Fruit fly (Drosophila melanogaster) whole organism, embryonic: ENCODE measurements around the gene CG13694.

Experiments used
- B-H2 ChIP-seq: fragments of 200-800 bp; sonication (Bioruptor generic); optimal IDR thresholded peaks from 2 replicates; lab custom pipeline; 2018; ENCODE audit warnings: missing biosample characterization, mild to moderate bottlenecking, missing genetic modification characterization
- CG10321 ChIP-seq: fragments of 200-800 bp; sonication (Bioruptor generic); IDR thresholded peaks from 2 replicates; pipeline ENCODE4 v1.3.6; 2022; ENCODE audit warnings: missing biosample characterization, missing genetic modification characterization
- CG10366 ChIP-seq: fragments of 200-800 bp; sonication (Bioruptor generic); IDR thresholded peaks from 2 replicates; pipeline ENCODE4 v1.3.6; 2022; ENCODE audit warnings: missing biosample characterization, missing genetic modification characterization
- CG10431 ChIP-seq: fragments of 200-800 bp; sonication (Bioruptor generic); optimal IDR thresholded peaks from 3 replicates; lab custom pipeline; 2018; ENCODE audit warnings: missing biosample characterization, mild to moderate bottlenecking, missing genetic modification characterization
- CG10654 ChIP-seq: fragments of 200-800 bp; sonication (Bioruptor generic); optimal IDR thresholded peaks from 2 replicates; lab custom pipeline; 2016; ENCODE audit warnings: missing biosample characterization, missing genetic modification characterization
- CG12659 ChIP-seq: fragments of 200-800 bp; sonication (Bioruptor generic); optimal IDR thresholded peaks from 3 replicates; lab custom pipeline; 2017; ENCODE audit warnings: mild to moderate bottlenecking, missing biosample characterization, missing genetic modification reagents, missing genetic modification characterization
- CG1647 ChIP-seq: fragments of 200-800 bp; sonication (Bioruptor generic); optimal IDR thresholded peaks from 3 replicates; lab custom pipeline; 2016; ENCODE audit warnings: missing biosample characterization, missing genetic modification characterization
- CG17385 ChIP-seq: fragments of 200-800 bp; sonication (Bioruptor generic); optimal IDR thresholded peaks from 3 replicates; lab custom pipeline; 2018; ENCODE audit warnings: missing biosample characterization, mild to moderate bottlenecking, missing genetic modification characterization
- CG18262 ChIP-seq: fragments of 200-800 bp; optimal IDR thresholded peaks from 3 replicates; lab custom pipeline; 2019; ENCODE audit warnings: missing biosample characterization, mild to moderate bottlenecking, missing genetic modification characterization, moderate library complexity
- CG2678 ChIP-seq: fragments of 200-800 bp; sonication (Bioruptor generic); optimal IDR thresholded peaks from 3 replicates; lab custom pipeline; 2019; ENCODE audit warnings: missing biosample characterization, mild to moderate bottlenecking, missing genetic modification characterization, moderate library complexity
- CG32772 ChIP-seq: fragments of 200-800 bp; sonication (Bioruptor generic); IDR thresholded peaks from 2 replicates; pipeline ENCODE4 v1.3.6; 2022; ENCODE audit warnings: missing biosample characterization, missing genetic modification characterization
- CG6765 ChIP-seq: fragments of 200-800 bp; sonication (Bioruptor generic); optimal IDR thresholded peaks from 3 replicates; lab custom pipeline; 2017; ENCODE audit warnings: missing biosample characterization, mild to moderate bottlenecking, missing genetic modification characterization
- CG6791 ChIP-seq: fragments of 200-800 bp; sonication (Bioruptor generic); IDR thresholded peaks from 3 replicates; pipeline ENCODE4 v1.3.6; 2022; ENCODE audit warnings: missing biosample characterization, missing genetic modification characterization; ENCODE audit not compliant: partially characterized antibody
- CG6813 ChIP-seq: fragments of 200-800 bp; sonication (Bioruptor generic); optimal IDR thresholded peaks from 2 replicates; lab custom pipeline; 2017; ENCODE audit warnings: missing biosample characterization, missing genetic modification characterization, mild to moderate bottlenecking, moderate library complexity, missing genetic modification reagents
- CG7839 ChIP-seq: fragments of 200-800 bp; sonication (Bioruptor generic); optimal IDR thresholded peaks from 3 replicates; lab custom pipeline; 2018; ENCODE audit warnings: missing biosample characterization, mild to moderate bottlenecking, missing genetic modification characterization, moderate library complexity
- CG8281 ChIP-seq: fragments of 200-800 bp; sonication (Bioruptor generic); optimal IDR thresholded peaks from 2 replicates; lab custom pipeline; 2018; ENCODE audit warnings: missing biosample characterization, mild to moderate bottlenecking, missing genetic modification characterization, moderate library complexity
- CG8765 ChIP-seq: fragments of 200-800 bp; sonication (Bioruptor generic); IDR thresholded peaks from 2 replicates; pipeline ENCODE4 v1.3.6; 2022; ENCODE audit warnings: missing biosample characterization, missing genetic modification characterization
- CG8944 ChIP-seq: fragments of 200-800 bp; sonication (Bioruptor generic); optimal IDR thresholded peaks from 3 replicates; lab custom pipeline; 2016; ENCODE audit warnings: missing biosample characterization, missing genetic modification characterization
- Dip2 ChIP-seq: fragments of 200-800 bp; sonication (Bioruptor generic); IDR thresholded peaks from 2 replicates; pipeline ENCODE4 v1.3.6; 2022; ENCODE audit warnings: missing biosample characterization, missing genetic modification characterization
- Dll ChIP-seq: fragments of 200-800 bp; sonication (Bioruptor generic); IDR thresholded peaks from 4 replicates; pipeline ENCODE4 v1.3.6; 2022; ENCODE audit warnings: missing biosample characterization, missing genetic modification characterization; ENCODE audit not compliant: partially characterized antibody
- Drgx ChIP-seq: fragments of 200-800 bp; sonication (Bioruptor generic); IDR thresholded peaks from 2 replicates; pipeline ENCODE4 v1.3.6; 2022; ENCODE audit warnings: missing biosample characterization, missing genetic modification characterization
- E2f2 ChIP-seq: fragments of 200-800 bp; sonication (Bioruptor generic); IDR thresholded peaks from 2 replicates; pipeline ENCODE4 v1.3.6; 2022; ENCODE audit warnings: missing biosample characterization, missing genetic modification characterization
- ERR ChIP-seq: fragments of 200-800 bp; sonication (Bioruptor generic); optimal IDR thresholded peaks from 2 replicates; lab custom pipeline; 2016; ENCODE audit warnings: missing biosample characterization, missing genetic modification characterization
- Ets97D ChIP-seq: fragments of 200-800 bp; sonication (Bioruptor generic); optimal IDR thresholded peaks from 3 replicates; lab custom pipeline; 2016; ENCODE audit warnings: missing biosample characterization, missing genetic modification characterization
- HLH3B ChIP-seq: fragments of 200-800 bp; sonication (Bioruptor generic); IDR thresholded peaks from 2 replicates; pipeline ENCODE4 v1.3.6; 2022; ENCODE audit warnings: missing biosample characterization, missing genetic modification characterization
- HLH4C ChIP-seq: fragments of 200-800 bp; sonication (Bioruptor generic); IDR thresholded peaks from 3 replicates; pipeline ENCODE4 v1.3.6; 2022; ENCODE audit warnings: missing biosample characterization, missing genetic modification characterization; ENCODE audit not compliant: partially characterized antibody
- HmgZ ChIP-seq: fragments of 200-800 bp; sonication (Bioruptor generic); optimal IDR thresholded peaks from 2 replicates; lab custom pipeline; 2018; ENCODE audit warnings: missing biosample characterization, mild to moderate bottlenecking, missing genetic modification characterization
- Mad ChIP-seq: fragments of 200-800 bp; sonication (Bioruptor generic); optimal IDR thresholded peaks from 2 replicates; lab custom pipeline; 2016; ENCODE audit warnings: missing biosample characterization, missing genetic modification characterization
- Med ChIP-seq: fragments of 200-800 bp; sonication (Bioruptor generic); peaks from one replicate; lab custom pipeline; 2016; ENCODE audit warnings: missing biosample characterization, missing genetic modification characterization, mild to moderate bottlenecking, inconsistent platforms, moderate library complexity
- NFAT ChIP-seq: fragments of 200-800 bp; sonication (Bioruptor generic); IDR thresholded peaks from 2 replicates; pipeline ENCODE4 v1.3.6; 2022; ENCODE audit warnings: missing biosample characterization, missing genetic modification characterization
- Sin3A ChIP-seq: fragments of >200 bp; optimal IDR thresholded peaks from 2 replicates; lab custom pipeline; 2018
- abd-A ChIP-seq: fragments of 200-800 bp; sonication (Bioruptor generic); optimal IDR thresholded peaks from 3 replicates; lab custom pipeline; 2019; ENCODE audit warnings: missing biosample characterization, mild to moderate bottlenecking, missing genetic modification characterization, moderate library complexity
- corto ChIP-seq: fragments of 200-800 bp; sonication (Bioruptor generic); optimal IDR thresholded peaks from 2 replicates; lab custom pipeline; 2016; ENCODE audit warnings: missing biosample characterization, mild to moderate bottlenecking, missing genetic modification characterization, moderate library complexity
- danr ChIP-seq: fragments of 200-800 bp; sonication (Bioruptor generic); IDR thresholded peaks from 2 replicates; pipeline ENCODE4 v1.3.6; 2022; ENCODE audit warnings: missing biosample characterization, missing genetic modification characterization
- ftz-f1 ChIP-seq: fragments of 200-800 bp; sonication (Bioruptor generic); optimal IDR thresholded peaks from 2 replicates; lab custom pipeline; 2016; ENCODE audit warnings: missing biosample characterization, missing genetic modification characterization
- gcm ChIP-seq: fragments of 200-800 bp; sonication (Bioruptor generic); optimal IDR thresholded peaks from 2 replicates; lab custom pipeline; 2019; ENCODE audit warnings: missing biosample characterization, mild to moderate bottlenecking, missing genetic modification characterization, moderate library complexity
- insv ChIP-seq, 2 experiments: fragments of 200-800 bp; sonication (Bioruptor generic); optimal IDR thresholded peaks; 3 replicates each; lab custom pipeline; 2016 to 2018; ENCODE audit warnings: missing biosample characterization in 2 of 2, missing genetic modification characterization in 2 of 2
- kah ChIP-seq: fragments of 200-800 bp; sonication (Bioruptor generic); optimal IDR thresholded peaks from 2 replicates; lab custom pipeline; 2018; ENCODE audit warnings: missing biosample characterization, mild to moderate bottlenecking, missing genetic modification characterization
- mld ChIP-seq: fragments of 200-800 bp; sonication (Bioruptor generic); IDR thresholded peaks from 3 replicates; pipeline ENCODE4 v1.3.6; 2022; ENCODE audit warnings: missing biosample characterization, missing genetic modification characterization; ENCODE audit not compliant: partially characterized antibody
- nerfin-1 ChIP-seq: fragments of 200-800 bp; sonication (Bioruptor generic); optimal IDR thresholded peaks from 3 replicates; lab custom pipeline; 2019; ENCODE audit warnings: missing biosample characterization, mild to moderate bottlenecking, missing genetic modification characterization, moderate library complexity
- pros ChIP-seq: fragments of 200-800 bp; sonication (Bioruptor generic); optimal IDR thresholded peaks from 3 replicates; lab custom pipeline; 2019; ENCODE audit warnings: missing biosample characterization, mild to moderate bottlenecking, missing genetic modification characterization, moderate library complexity
- pzg ChIP-seq: fragments of 200-800 bp; sonication (Bioruptor generic); optimal IDR thresholded peaks from 3 replicates; lab custom pipeline; 2018; ENCODE audit warnings: missing biosample characterization, mild to moderate bottlenecking, missing genetic modification characterization, moderate library complexity
- row ChIP-seq: fragments of 200-800 bp; sonication (Bioruptor generic); IDR thresholded peaks from 3 replicates; pipeline ENCODE4 v1.3.6; 2022; ENCODE audit warnings: missing biosample characterization, missing genetic modification characterization
- salm ChIP-seq: fragments of 200-800 bp; sonication (Bioruptor generic); optimal IDR thresholded peaks from 2 replicates; lab custom pipeline; 2018; ENCODE audit warnings: missing biosample characterization, mild to moderate bottlenecking, missing genetic modification characterization
- sc ChIP-seq, 3 experiments: fragments of >200 bp in 2 of 3; fragments of 200-800 bp in 1 of 3; sonication (Bioruptor generic) in 1 of 3; optimal IDR thresholded peaks; 2 replicates in 2 of 3; 3 replicates in 1 of 3; lab custom pipeline; 2017; ENCODE audit warnings: mild to moderate bottlenecking in 1 of 3, missing biosample characterization in 1 of 3, missing genetic modification characterization in 1 of 3, missing genetic modification reagents in 1 of 3
- shn ChIP-seq: fragments of 200-800 bp; sonication (Bioruptor generic); optimal IDR thresholded peaks from 3 replicates; lab custom pipeline; 2016; ENCODE audit warnings: missing biosample characterization, missing genetic modification characterization
- sqz ChIP-seq: fragments of 200-800 bp; sonication (Bioruptor generic); optimal IDR thresholded peaks from 3 replicates; lab custom pipeline; 2018; ENCODE audit warnings: missing biosample characterization, mild to moderate bottlenecking, missing genetic modification characterization

CG13694 gene

dm6 chr2L:128977-129941 is 13.0 kb upstream of the CG13694 start (continued):
- peak; percentile 47 for TF ChIP-seq CG6813
- peak; percentile 23; the same call in 1 of the 2 replicates for TF ChIP-seq E2f2 (GFP tag; lab: Robert Waterston, UW)
- no peak for TF ChIP-seq CG10654
- TF ChIP-seq Sin3A (lab: Kevin White, UChicago) = no peak
- peak; percentile 47 for TF ChIP-seq CG6765 (GFP tag; lab: Kevin White, UChicago)
- TF ChIP-seq ERR = peak; percentile 17
- TF ChIP-seq CG10321 (GFP tag; lab: Robert Waterston, UW) = peak; percentile 97
- peak; percentile 95 for TF ChIP-seq NFAT (GFP tag; lab: Robert Waterston, UW)
- TF ChIP-seq HmgZ = peak; percentile 86
- TF ChIP-seq abd-A (tag; lab: Kevin White, UChicago) = peak; percentile 2
- no peak for TF ChIP-seq CG8944
- TF ChIP-seq Drgx (GFP tag; lab: Robert Waterston, UW) = 0 out of 2 replicates have a peak, but pooled peaks have one; percentile 27
- no peak for TF ChIP-seq Ets97D (GFP tag; lab: Kevin White, UChicago)
- TF ChIP-seq sqz (GFP tag; lab: Kevin White, UChicago) = peak; percentile 2
- no peak; the same call in 2 of the 3 replicates for TF ChIP-seq row (GFP tag; lab: Robert Waterston, UW)
- peak; percentile 30 for TF ChIP-seq CG7839 (tag; lab: Kevin White, UChicago)
- TF ChIP-seq ftz-f1 (GFP tag; lab: Kevin White, UChicago) = peak; percentile 70
- peak; percentile 10 for TF ChIP-seq CG8281 (tag; lab: Kevin White, UChicago)
- TF ChIP-seq CG10431 (GFP tag; lab: Kevin White, UChicago) = peak; percentile 39
- TF ChIP-seq danr (GFP tag; lab: Robert Waterston, UW) = no peak
- peak; percentile 65 for TF ChIP-seq B-H2 (GFP tag; lab: Kevin White, UChicago)
- TF ChIP-seq salm = peak; percentile 13
- peak in 1 of 2 experiments; percentile 8 for TF ChIP-seq insv (GFP tag; optimal IDR thresholded peaks at IDR 0.05; lab: Kevin White, UChicago)
- TF ChIP-seq sc (optimal IDR thresholded peaks at IDR 0.05; lab: Kevin White, UChicago) = no peak
- no peak for TF ChIP-seq sc (GFP tag; optimal IDR thresholded peaks at IDR 0.05; lab: Kevin White, UChicago)
- peak; percentile 36; the same call in 1 of the 3 replicates for TF ChIP-seq CG6791
- no peak for TF ChIP-seq Dip2
- TF ChIP-seq CG10366 (GFP tag; lab: Robert Waterston, UW) = peak; percentile 22; the same call in 1 of the 2 replicates
- peak; percentile 62; the same call in 2 of the 3 replicates for TF ChIP-seq mld (GFP tag; lab: Robert Waterston, UW)
- TF ChIP-seq corto = peak; percentile 65
- TF ChIP-seq pzg (GFP tag; lab: Kevin White, UChicago) = no peak
- peak; percentile 67 for TF ChIP-seq nerfin-1
- peak; percentile 70 for TF ChIP-seq pros (GFP tag; lab: Kevin White, UChicago)
- no peak for TF ChIP-seq Mad
- TF ChIP-seq CG1647 = peak; percentile 0
- no peak for TF ChIP-seq CG8765 (GFP tag; lab: Robert Waterston, UW)
- TF ChIP-seq HLH4C (GFP tag; lab: Robert Waterston, UW) = peak; percentile 38; the same call in 1 of the 3 replicates
- TF ChIP-seq CG2678 (tag; lab: Kevin White, UChicago) = peak; percentile 51
- peak; percentile 44 for TF ChIP-seq shn (GFP tag; lab: Kevin White, UChicago)
- TF ChIP-seq Med (GFP tag; lab: Kevin White, UChicago) = peak; percentile 96
- peak; percentile 15; the same call in 1 of the 2 replicates for TF ChIP-seq HLH3B
- peak; percentile 78 for TF ChIP-seq gcm (GFP tag; lab: Kevin White, UChicago)
- TF ChIP-seq kah (GFP tag; lab: Kevin White, UChicago) = peak; percentile 71
- TF ChIP-seq Dll = no peak; the same call in 3 of the 4 replicates
- peak; percentile 29 for TF ChIP-seq CG18262 (tag; lab: Kevin White, UChicago)
- no peak for TF ChIP-seq CG32772 (GFP tag; lab: Robert Waterston, UW)
- peak; percentile 60 for TF ChIP-seq CG17385 (GFP tag; lab: Kevin White, UChicago)
- peak; percentile 60 for TF ChIP-seq CG12659 (GFP tag; lab: Kevin White, UChicago)
